Fruit fly (Drosophila melanogaster): ENCODE data around the gene CG2111.

DNA sequence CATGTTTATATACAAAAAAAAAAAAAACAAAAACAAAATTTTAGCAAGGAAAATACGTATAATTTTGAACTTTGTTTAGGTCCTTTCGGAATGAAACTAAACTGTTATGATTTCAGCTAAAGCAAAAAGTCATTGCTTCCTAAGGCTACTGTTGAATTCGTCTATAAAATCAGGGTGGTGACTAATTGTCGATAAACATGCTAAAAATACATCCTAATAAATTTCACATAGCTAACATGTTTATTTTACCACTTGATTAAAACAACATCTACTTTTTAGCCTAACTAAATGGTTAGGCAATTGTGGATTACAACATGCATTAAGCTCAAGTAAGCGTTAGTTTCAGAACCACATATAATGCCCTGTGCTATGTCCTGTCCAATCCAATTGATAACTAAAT lies 15.9 kb downstream of the CG2111 start, which contains the start of gene CG12637:
- TF ChIP-seq HLH106 (tag; optimal IDR thresholded peaks at IDR 0.05) (no peak), br (GFP tag; optimal IDR thresholded peaks at IDR 0.05) (no peak), fru (GFP tag; optimal IDR thresholded peaks at IDR 0.05) (no peak), ey (GFP tag; optimal IDR thresholded peaks at IDR 0.05) (no peak), lola (GFP tag; optimal IDR thresholded peaks at IDR 0.05) (no peak), Hr83 (GFP tag; optimal IDR thresholded peaks at IDR 0.05; ENCODE audit: poor library complexity, severe bottlenecking) (no peak), Myc (optimal IDR thresholded peaks at IDR 0.05) (no peak), Vsx2 (GFP tag; optimal IDR thresholded peaks at IDR 0.05; ENCODE audit: partially characterized antibody) (no peak), h (GFP tag; optimal IDR thresholded peaks at IDR 0.05) (no peak), Jra (GFP tag; optimal IDR thresholded peaks at IDR 0.05) (no peak), sv (GFP tag; optimal IDR thresholded peaks at IDR 0.05) (no peak), CG9705 (GFP tag; optimal IDR thresholded peaks at IDR 0.05) (no peak), foxo (GFP tag; optimal IDR thresholded peaks at IDR 0.05) (no peak)

Data from whole organism, wandering third instar larva.